Worm (Caenorhabditis elegans): ENCODE measurements around the gene srz-10.

- TF ChIP-seq lsy-2 (tag; optimal IDR thresholded peaks at IDR 0.05) (no peak), skn-1 (tag; optimal IDR thresholded peaks at IDR 0.05) (no peak), zag-1 (tag; optimal IDR thresholded peaks at IDR 0.05) (no peak), ztf-11 (tag; optimal IDR thresholded peaks at IDR 0.05) (no peak), elt-1 (tag; optimal IDR thresholded peaks at IDR 0.05) (no peak), mdl-1 (tag; optimal IDR thresholded peaks at IDR 0.05) (no peak), ztf-1 (GFP tag; conservative IDR thresholded peaks at IDR 0.05) (no peak), egl-27 (tag; optimal IDR thresholded peaks at IDR 0.05) (no peak), unc-62 (GFP tag; optimal IDR thresholded peaks at IDR 0.05) (no peak)
Measured at ce11 chrV:15327745-15328447, 19.0 kb upstream of the srz-10 start, which contains the start of gene ZK1037.6.
